Worm (Caenorhabditis elegans): Measurements from ENCODE around the gene F44A2.3.
A peak's percentile ranks its signal among the peaks of the same experiment; 100 is the strongest.

- TF ChIP-seq lsy-2 (tag; optimal IDR thresholded peaks at IDR 0.05) (no peak), ces-1 (GFP tag; optimal IDR thresholded peaks at IDR 0.05) (peak; percentile 38), elt-1 (tag; optimal IDR thresholded peaks at IDR 0.05; ENCODE audit: borderline replicate concordance, insufficient read depth) (no peak), unc-120 (tag; optimal IDR thresholded peaks at IDR 0.05; ENCODE audit: poor library complexity, severe bottlenecking) (no peak), sptf-1 (tag; optimal IDR thresholded peaks at IDR 0.05) (no peak), pha-4 (tag; optimal IDR thresholded peaks at IDR 0.05) (no peak), mep-1 (tag; optimal IDR thresholded peaks at IDR 0.05) (no peak), nhr-76 (tag; optimal IDR thresholded peaks at IDR 0.05) (no peak), unc-62 (GFP tag; optimal IDR thresholded peaks at IDR 0.05) (no peak), ceh-83 (GFP tag; optimal IDR thresholded peaks at IDR 0.05) (no peak)
These were observed 11.8 kb downstream of the F44A2.3 start for ce11 chrV:9316970-9317369.

Measured in whole organism, mixed stage, embryonic.